Worm (Caenorhabditis elegans) whole organism, L2 larva: Measurements from ENCODE around the gene dpf-5.

Experiments
- C34F6.9 ChIP-seq: fragments of 150-350 bp; optimal IDR thresholded peaks from 2 replicates; lab custom pipeline; 2014; ENCODE audit warnings: missing biosample characterization, missing genetic modification characterization
- F13H6.1 ChIP-seq: sonication (generic microtip); optimal IDR thresholded peaks from 2 replicates; lab custom pipeline; 2016; ENCODE audit warnings: missing genetic modification characterization, missing compliant biosample characterization
- R02D3.7 ChIP-seq: fragments of 150-350 bp; optimal IDR thresholded peaks from 2 replicates; lab custom pipeline; 2014; ENCODE audit warnings: missing biosample characterization, missing genetic modification characterization
- Y55F3AM.14 ChIP-seq: fragments of 200-800 bp; sonication (Bioruptor generic); optimal IDR thresholded peaks from 2 replicates; lab custom pipeline; 2018; ENCODE audit warnings: mild to moderate bottlenecking, missing genetic modification characterization, missing compliant biosample characterization
- ZK546.5 ChIP-seq: sonication (generic microtip); optimal IDR thresholded peaks from 2 replicates; lab custom pipeline; 2017; ENCODE audit warnings: missing biosample characterization, missing genetic modification characterization
- alr-1 ChIP-seq: fragments of 150-350 bp; optimal IDR thresholded peaks from 2 replicates; lab custom pipeline; 2014; ENCODE audit warnings: missing biosample characterization, missing genetic modification characterization
- aly-2 ChIP-seq: fragments of 150-350 bp; optimal IDR thresholded peaks from 2 replicates; lab custom pipeline; 2014; ENCODE audit warnings: missing biosample characterization, missing genetic modification characterization
- blmp-1 ChIP-seq: sonication (generic microtip); optimal IDR thresholded peaks from 2 replicates; lab custom pipeline; 2017; ENCODE audit warnings: missing genetic modification characterization, mild to moderate bottlenecking, missing compliant biosample characterization, antibody characterized with exemption, moderate library complexity; ENCODE audit not compliant: insufficient read depth
- ceh-16 ChIP-seq: fragments of 150-350 bp; optimal IDR thresholded peaks from 2 replicates; lab custom pipeline; 2014; ENCODE audit warnings: missing biosample characterization, missing genetic modification characterization
- ceh-82 ChIP-seq: fragments of 150-350 bp; optimal IDR thresholded peaks from 2 replicates; lab custom pipeline; 2014; ENCODE audit warnings: missing biosample characterization, missing genetic modification characterization
- crh-2 ChIP-seq: sonication (generic microtip); optimal IDR thresholded peaks from 2 replicates; lab custom pipeline; 2017; ENCODE audit warnings: missing biosample characterization, missing genetic modification characterization
- dmd-4 ChIP-seq: sonication (generic microtip); optimal IDR thresholded peaks from 2 replicates; lab custom pipeline; 2017; ENCODE audit warnings: missing biosample characterization, missing genetic modification characterization
- egl-27 ChIP-seq: sonication (generic microtip); optimal IDR thresholded peaks from 3 replicates; lab custom pipeline; 2017; ENCODE audit warnings: missing biosample characterization, missing genetic modification reagents, missing genetic modification characterization
- elt-1 ChIP-seq: fragments of 150-350 bp; optimal IDR thresholded peaks from 2 replicates; lab custom pipeline; 2014; ENCODE audit warnings: missing biosample characterization, missing genetic modification characterization
- elt-3 ChIP-seq: sonication (generic microtip); optimal IDR thresholded peaks from 2 replicates; lab custom pipeline; 2017; ENCODE audit warnings: missing biosample characterization, missing genetic modification characterization
- fos-1 ChIP-seq: fragments of 150-350 bp; optimal IDR thresholded peaks from 2 replicates; lab custom pipeline; 2014; ENCODE audit warnings: missing biosample characterization, missing genetic modification characterization
- gmeb-1 ChIP-seq: fragments of 150-350 bp; optimal IDR thresholded peaks from 2 replicates; lab custom pipeline; 2014; ENCODE audit warnings: missing biosample characterization, missing genetic modification characterization
- lin-13 ChIP-seq: fragments of 150-350 bp; optimal IDR thresholded peaks from 2 replicates; lab custom pipeline; 2014; ENCODE audit warnings: missing biosample characterization, missing genetic modification reagents, missing genetic modification characterization
- lin-39 ChIP-seq: fragments of 150-350 bp; optimal IDR thresholded peaks from 2 replicates; lab custom pipeline; 2014; ENCODE audit warnings: missing biosample characterization, missing genetic modification reagents, missing genetic modification characterization
- mab-5 ChIP-seq: fragments of 150-350 bp; optimal IDR thresholded peaks from 2 replicates; lab custom pipeline; 2014; ENCODE audit warnings: missing biosample characterization, missing genetic modification characterization
- mbf-1 ChIP-seq: sonication (generic microtip); optimal IDR thresholded peaks from 2 replicates; lab custom pipeline; 2017; ENCODE audit warnings: missing biosample characterization, missing genetic modification characterization
- mdl-1 ChIP-seq, 2 experiments: fragments of 150-350 bp in 1 of 2; sonication (generic microtip) in 1 of 2; optimal IDR thresholded peaks; 2 replicates each; lab custom pipeline; 2017; ENCODE audit warnings: missing biosample characterization in 2 of 2, missing genetic modification characterization in 2 of 2
- nhr-10 ChIP-seq: sonication (generic microtip); optimal IDR thresholded peaks from 2 replicates; lab custom pipeline; 2017; ENCODE audit warnings: missing biosample characterization, missing genetic modification characterization
- nhr-11 ChIP-seq: fragments of 150-350 bp; optimal IDR thresholded peaks from 2 replicates; lab custom pipeline; 2014; ENCODE audit warnings: missing biosample characterization, missing genetic modification characterization
- nhr-12 ChIP-seq: fragments of 150-350 bp; optimal IDR thresholded peaks from 2 replicates; lab custom pipeline; 2014; ENCODE audit warnings: missing biosample characterization, missing genetic modification characterization
- nhr-129 ChIP-seq: fragments of 150-350 bp; optimal IDR thresholded peaks from 2 replicates; lab custom pipeline; 2014; ENCODE audit warnings: missing biosample characterization, missing genetic modification characterization
- nhr-237 ChIP-seq: fragments of 150-350 bp; optimal IDR thresholded peaks from 2 replicates; lab custom pipeline; 2014; ENCODE audit warnings: missing biosample characterization, missing genetic modification characterization
- nhr-25 ChIP-seq: fragments of 150-350 bp; sonication (generic microtip); optimal IDR thresholded peaks from 3 replicates; lab custom pipeline; 2014; ENCODE audit warnings: missing biosample characterization, missing genetic modification characterization
- nhr-6 ChIP-seq: fragments of 150-350 bp; optimal IDR thresholded peaks from 2 replicates; lab custom pipeline; 2014; ENCODE audit warnings: missing biosample characterization, missing genetic modification characterization
- nhr-77 ChIP-seq: fragments of 150-350 bp; optimal IDR thresholded peaks from 2 replicates; lab custom pipeline; 2014; ENCODE audit warnings: missing biosample characterization, missing genetic modification characterization
- peb-1 ChIP-seq: fragments of 150-350 bp; optimal IDR thresholded peaks from 2 replicates; lab custom pipeline; 2014; ENCODE audit warnings: missing biosample characterization, missing genetic modification characterization
- sem-4 ChIP-seq: fragments of 150-350 bp; optimal IDR thresholded peaks from 2 replicates; lab custom pipeline; 2014; ENCODE audit warnings: missing biosample characterization, missing genetic modification reagents, missing genetic modification characterization
- skn-1 ChIP-seq: sonication (generic microtip); optimal IDR thresholded peaks from 2 replicates; lab custom pipeline; 2017; ENCODE audit warnings: missing biosample characterization, missing genetic modification characterization
- snpc-4 ChIP-seq: fragments of 150-350 bp; optimal IDR thresholded peaks from 2 replicates; lab custom pipeline; 2014; ENCODE audit warnings: missing biosample characterization, missing genetic modification characterization
- unc-39 ChIP-seq: fragments of 150-350 bp; optimal IDR thresholded peaks from 2 replicates; lab custom pipeline; 2014; ENCODE audit warnings: missing biosample characterization, missing genetic modification characterization
- unc-55 ChIP-seq: fragments of 150-350 bp; sonication (generic microtip); optimal IDR thresholded peaks from 3 replicates; lab custom pipeline; 2014; ENCODE audit warnings: missing biosample characterization, missing genetic modification reagents, missing genetic modification characterization
- zag-1 ChIP-seq: fragments of 150-350 bp; optimal IDR thresholded peaks from 2 replicates; lab custom pipeline; 2014; ENCODE audit warnings: missing biosample characterization, missing genetic modification characterization

dpf-5 gene

ce11 chrIV:4806486-4806885 lies at the start of gene dpf-5:
Gene dpf-5, minus strand, starts transcription at chrIV:4806586.
- TF ChIP-seq elt-3 (tag; lab: Kevin White, UChicago) (no peak), nhr-237 (tag; lab: Kevin White, UChicago) (no peak), elt-1 (tag; lab: Kevin White, UChicago) (no peak), gmeb-1 (tag; lab: Kevin White, UChicago) (no peak), lin-13 (GFP tag; lab: Kevin White, UChicago) (no peak), nhr-129 (tag; lab: Kevin White, UChicago) (no peak), peb-1 (tag; lab: Kevin White, UChicago) (no peak), dmd-4 (tag; lab: Kevin White, UChicago) (no peak), ceh-82 (tag; lab: Kevin White, UChicago) (no peak), skn-1 (tag; lab: Kevin White, UChicago) (no peak), nhr-77 (tag; lab: Kevin White, UChicago) (no peak)

- TF ChIP-seq snpc-4 (tag; lab: Kevin White, UChicago) (no peak), mab-5 (tag; lab: Kevin White, UChicago) (no peak), nhr-6 (tag; lab: Kevin White, UChicago) (no peak), fos-1 (tag; lab: Kevin White, UChicago) (no peak), unc-39 (tag; lab: Kevin White, UChicago) (no peak), ZK546.5 (tag; lab: Kevin White, UChicago) (no peak), ceh-16 (tag; lab: Kevin White, UChicago) (no peak), alr-1 (tag; lab: Kevin White, UChicago) (no peak), C34F6.9 (no peak), gmeb-1 (tag; lab: Kevin White, UChicago) (no peak), R02D3.7 (tag; lab: Kevin White, UChicago) (no peak), mbf-1 (tag; lab: Kevin White, UChicago) (no peak), blmp-1 (tag; lab: Kevin White, UChicago) (no peak), peb-1 (tag; lab: Kevin White, UChicago) (no peak), Y55F3AM.14 (GFP tag; lab: Kevin White, UChicago) (no peak), elt-3 (tag; lab: Kevin White, UChicago) (no peak), unc-55 (GFP tag; lab: Kevin White, UChicago) (no peak)
These were observed 40.4 kb upstream of the dpf-5 start, which contains the start of gene tat-2 for ce11 chrIV:4846793-4847192. Gene tat-2, minus strand, starts transcription at chrIV:4846893.

- no peak for TF ChIP-seq blmp-1 (tag; lab: Kevin White, UChicago)
- peak; percentile 86 for TF ChIP-seq fos-1 (tag; lab: Kevin White, UChicago)
These were observed 35.6 kb upstream of the dpf-5 start for ce11 chrIV:4842030-4842429.

DNA sequence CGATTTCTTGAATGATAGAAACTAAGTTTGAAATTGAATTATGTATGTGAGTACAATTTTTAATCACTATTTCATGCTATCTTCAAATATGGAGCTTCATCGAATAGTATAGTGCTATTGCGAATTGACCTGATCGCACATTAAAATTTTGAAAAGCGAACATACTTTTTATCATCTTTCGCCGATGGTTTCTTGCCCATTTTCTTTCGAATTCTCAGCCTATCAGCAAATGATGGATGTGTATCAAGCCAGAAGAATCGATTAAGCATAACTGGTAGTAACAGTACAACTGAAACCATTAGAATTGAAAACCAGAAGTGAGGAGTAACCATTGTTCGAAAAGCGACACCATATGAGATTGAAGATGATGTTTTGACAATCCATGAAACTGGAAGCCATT lies 23.3 kb upstream of the dpf-5 start:
- TF ChIP-seq F13H6.1 (tag; lab: Kevin White, UChicago) (no peak), snpc-4 (tag; lab: Kevin White, UChicago) (no peak), aly-2 (tag; lab: Kevin White, UChicago) (no peak), zag-1 (no peak), egl-27 (no peak), sem-4 (no peak), ceh-16 (tag; lab: Kevin White, UChicago) (no peak), lin-39 (no peak), alr-1 (tag; lab: Kevin White, UChicago) (no peak)

DNA sequence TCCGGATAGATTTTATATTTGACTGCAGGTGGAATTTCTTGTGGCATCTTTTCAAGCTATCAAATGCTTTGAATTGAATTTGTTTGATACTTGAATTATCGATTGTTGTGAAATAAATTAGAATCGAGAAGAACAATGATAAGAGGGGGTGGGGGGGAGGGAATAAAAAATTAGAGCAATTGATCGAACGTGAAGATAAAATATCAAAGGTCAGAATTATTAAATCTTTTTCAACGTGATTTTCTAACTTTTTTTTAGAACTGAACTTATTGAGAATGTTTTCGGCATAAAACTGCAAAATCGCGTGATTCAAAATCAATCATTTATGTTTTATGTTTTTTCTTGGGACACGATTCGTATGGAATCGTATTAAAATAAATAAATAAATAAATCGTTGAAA lies 20.8 kb upstream of the dpf-5 start, which contains the start of gene mpz-4:
Gene mpz-4, minus strand, starts transcription at position 101 of the 400 bp plus-strand sequence.
- TF ChIP-seq nhr-10 (tag; lab: Kevin White, UChicago) (no peak), elt-1 (tag; lab: Kevin White, UChicago) (no peak), gmeb-1 (tag; lab: Kevin White, UChicago) (no peak)

DNA sequence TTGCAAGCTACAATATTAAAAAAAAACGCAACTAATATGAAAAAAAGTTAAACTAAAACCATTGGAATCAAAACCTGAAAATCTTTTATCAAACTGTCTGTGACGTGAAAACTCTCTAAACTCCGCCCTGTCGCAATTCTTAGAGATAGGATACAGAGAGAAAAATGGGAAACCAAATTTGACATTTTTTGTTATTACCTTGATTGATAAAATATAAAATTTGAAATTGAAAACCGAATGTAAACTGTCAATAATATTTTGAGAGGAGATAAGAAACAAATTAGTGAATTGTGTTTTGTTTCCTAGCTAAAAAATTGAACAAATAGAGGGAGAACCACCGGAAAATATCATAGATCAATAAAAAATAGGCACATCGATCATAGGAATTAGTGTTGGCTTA lies 15.5 kb upstream of the dpf-5 start:
- TF ChIP-seq ceh-82 (tag; lab: Kevin White, UChicago) (no peak), alr-1 (tag; lab: Kevin White, UChicago) (no peak), nhr-25 (no peak), nhr-11 (tag; lab: Kevin White, UChicago) (no peak), Y55F3AM.14 (GFP tag; lab: Kevin White, UChicago) (no peak), mdl-1 (tag; optimal IDR thresholded peaks at IDR 0.05; lab: Kevin White, UChicago) (no peak), gmeb-1 (tag; lab: Kevin White, UChicago) (no peak), nhr-6 (tag; lab: Kevin White, UChicago) (no peak), elt-1 (tag; lab: Kevin White, UChicago) (no peak), lin-39 (no peak), ceh-16 (tag; lab: Kevin White, UChicago) (no peak), skn-1 (tag; lab: Kevin White, UChicago) (no peak), ZK546.5 (tag; lab: Kevin White, UChicago) (no peak), blmp-1 (tag; lab: Kevin White, UChicago) (no peak), nhr-12 (tag; lab: Kevin White, UChicago) (no peak), R02D3.7 (tag; lab: Kevin White, UChicago) (no peak), crh-2 (tag; lab: Kevin White, UChicago) (no peak)
